Worm (Caenorhabditis elegans) whole organism, L4 larva: ENCODE measurements around the gene prcc-1.
A peak's percentile ranks its signal among the peaks of the same experiment; 100 is the strongest.

ENCODE experiments used
- R02D3.7 ChIP-seq: fragments of 150-350 bp; sonication (generic microtip); optimal IDR thresholded peaks from 3 replicates; lab custom pipeline; 2014; ENCODE audit warnings: missing biosample characterization, missing genetic modification characterization
- aly-2 ChIP-seq: sonication (generic microtip); optimal IDR thresholded peaks from 2 replicates; lab custom pipeline; 2018; ENCODE audit warnings: missing biosample characterization, missing genetic modification characterization
- hif-1 ChIP-seq, 2 experiments: sonication (generic microtip); optimal IDR thresholded peaks; 2 replicates each; lab custom pipeline; 2016 to 2017; ENCODE audit warnings: missing compliant biosample characterization in 2 of 2, missing genetic modification characterization in 2 of 2, missing genetic modification reagents in 2 of 2, missing genotype in 2 of 2, mild to moderate bottlenecking in 1 of 2
- nhr-102 ChIP-seq: sonication (generic microtip); optimal IDR thresholded peaks from 2 replicates; lab custom pipeline; 2016; ENCODE audit warnings: mild to moderate bottlenecking, missing genetic modification characterization, moderate library complexity, missing compliant biosample characterization
- nhr-28 ChIP-seq: fragments of 150-350 bp; optimal IDR thresholded peaks from 2 replicates; lab custom pipeline; 2014; ENCODE audit warnings: missing biosample characterization, missing genetic modification characterization
- set-16 ChIP-seq: fragments of 200-800 bp; sonication (Bioruptor generic); IDR thresholded peaks from 2 replicates; pipeline ENCODE4 v1.3.6; 2022; ENCODE audit warnings: missing genetic modification reagents, missing genetic modification characterization, missing compliant biosample characterization
- snpc-4 ChIP-seq: fragments of 150-350 bp; optimal IDR thresholded peaks from 2 replicates; lab custom pipeline; 2014; ENCODE audit warnings: missing biosample characterization, missing genetic modification characterization
- unc-62 ChIP-seq, 3 experiments: fragments of 150-350 bp in 1 of 3; sonication (generic microtip); optimal IDR thresholded peaks in 2 of 3; peaks in 1 of 3; 1 replicate in 1 of 3; 2 replicates in 2 of 3; lab custom pipeline; 2014 to 2017; ENCODE audit warnings: missing biosample characterization in 3 of 3, missing genetic modification characterization in 3 of 3, missing genetic modification reagents in 3 of 3, missing genotype in 1 of 3

- TF ChIP-seq snpc-4 (tag; lab: Kevin White, UChicago) (no peak), set-16 (GFP tag; lab: Robert Waterston, UW) (no peak), nhr-102 (tag; lab: Kevin White, UChicago) (no peak), aly-2 (tag; lab: Kevin White, UChicago) (no peak), hif-1 (tag; optimal IDR thresholded peaks at IDR 0.05; lab: Kevin White, UChicago) (no peak), R02D3.7 (tag; lab: Kevin White, UChicago) (no peak), unc-62 (GFP tag; optimal IDR thresholded peaks at IDR 0.05 in 1 of 2; lab: Kevin White, UChicago) (no peak), unc-62 (tag; optimal IDR thresholded peaks at IDR 0.05; lab: Kevin White, UChicago) (no peak), nhr-28 (tag; lab: Kevin White, UChicago) (peak; percentile 52)
Measured at ce11 chrIV:13109751-13110150, 16.2 kb upstream of the prcc-1 start, which contains the start of gene best-1.
